Worm (Caenorhabditis elegans) whole organism, young adult: ENCODE measurements around the gene D2089.8.

Source experiments
- B0019.2 ChIP-seq: fragments of 200-800 bp; sonication (Bioruptor generic); conservative IDR thresholded peaks from 2 replicates; pipeline ENCODE4 v1.3.6; 2022; ENCODE audit warnings: missing genetic modification reagents, missing genetic modification characterization, missing compliant biosample characterization
- B0336.3 ChIP-seq: fragments of 200-800 bp; sonication (Bioruptor generic); IDR thresholded peaks from 2 replicates; pipeline ENCODE4 v1.3.6; 2022; ENCODE audit warnings: missing genetic modification characterization, missing compliant biosample characterization
- C17E4.6 ChIP-seq: fragments of 200-800 bp; sonication (Bioruptor generic); IDR thresholded peaks from 2 replicates; pipeline ENCODE4 v1.3.6; 2022; ENCODE audit warnings: missing genetic modification reagents, missing genetic modification characterization, missing compliant biosample characterization
- D2030.7 ChIP-seq: fragments of 200-800 bp; sonication (Bioruptor generic); IDR thresholded peaks from 2 replicates; pipeline ENCODE4 v1.3.6; 2022; ENCODE audit warnings: missing genetic modification reagents, missing genetic modification characterization, missing compliant biosample characterization
- F23B12.7 ChIP-seq: sonication (generic microtip); optimal IDR thresholded peaks from 2 replicates; lab custom pipeline; 2017; ENCODE audit warnings: missing genetic modification characterization, mild to moderate bottlenecking, missing compliant biosample characterization, antibody characterized with exemption, moderate library complexity; ENCODE audit not compliant: insufficient read depth
- F55B11.4 ChIP-seq: sonication (generic microtip); optimal IDR thresholded peaks from 2 replicates; lab custom pipeline; 2016; ENCODE audit warnings: missing compliant biosample characterization, missing genetic modification characterization, borderline replicate concordance; ENCODE audit not compliant: insufficient read depth
- K11D2.4 ChIP-seq: fragments of 200-800 bp; sonication (Bioruptor generic); IDR thresholded peaks from 2 replicates; pipeline ENCODE4 v1.3.6; 2022; ENCODE audit warnings: missing genetic modification reagents, missing genetic modification characterization, missing compliant biosample characterization
- akir-1 ChIP-seq: fragments of 200-800 bp; sonication (Bioruptor generic); optimal IDR thresholded peaks from 2 replicates; lab custom pipeline; 2018; ENCODE audit warnings: mild to moderate bottlenecking, missing genetic modification characterization, moderate library complexity, missing compliant biosample characterization
- bed-2 ChIP-seq: fragments of 200-800 bp; sonication (Bioruptor generic); IDR thresholded peaks from 2 replicates; pipeline ENCODE4 v1.3.6; 2022; ENCODE audit warnings: missing genetic modification reagents, missing genetic modification characterization, missing compliant biosample characterization
- ccch-3 ChIP-seq: fragments of 200-800 bp; sonication (Bioruptor generic); optimal IDR thresholded peaks from 2 replicates; lab custom pipeline; 2018; ENCODE audit warnings: mild to moderate bottlenecking, missing genetic modification characterization, missing compliant biosample characterization
- cebp-1 ChIP-seq, 2 experiments: fragments of 200-800 bp in 1 of 2; sonication (Bioruptor generic) in 1 of 2; sonication (generic microtip) in 1 of 2; IDR thresholded peaks in 1 of 2; optimal IDR thresholded peaks in 1 of 2; 2 replicates each; pipeline versions ENCODE4 v1.3.6 to Lab custom; 2017 to 2022; ENCODE audit warnings: missing compliant biosample characterization in 2 of 2, missing genetic modification characterization in 2 of 2, mild to moderate bottlenecking in 1 of 2, missing genetic modification reagents in 1 of 2, moderate library complexity in 1 of 2
- ceh-27 ChIP-seq: fragments of 200-800 bp; sonication (Bioruptor generic); optimal IDR thresholded peaks from 2 replicates; lab custom pipeline; 2018; ENCODE audit warnings: mild to moderate bottlenecking, missing genetic modification characterization, moderate library complexity, missing compliant biosample characterization
- ceh-58 ChIP-seq: fragments of 200-800 bp; sonication (Bioruptor generic); IDR thresholded peaks from 2 replicates; pipeline ENCODE4 v1.3.6; 2022; ENCODE audit warnings: missing genetic modification characterization, missing compliant biosample characterization
- ceh-91 ChIP-seq: fragments of 200-800 bp; sonication (Bioruptor generic); IDR thresholded peaks from 2 replicates; pipeline ENCODE4 v1.3.6; 2022; ENCODE audit warnings: missing genetic modification reagents, missing genetic modification characterization, missing compliant biosample characterization
- dpff-1 ChIP-seq: sonication (generic microtip); optimal IDR thresholded peaks from 2 replicates; lab custom pipeline; 2017; ENCODE audit warnings: mild to moderate bottlenecking, missing genetic modification characterization, missing compliant biosample characterization
- egl-18 ChIP-seq: fragments of 200-800 bp; sonication (Bioruptor generic); IDR thresholded peaks from 2 replicates; pipeline ENCODE4 v1.3.6; 2022; ENCODE audit warnings: missing genetic modification reagents, missing genetic modification characterization, missing compliant biosample characterization
- egl-44 ChIP-seq: fragments of 200-800 bp; sonication (Bioruptor generic); IDR thresholded peaks from 2 replicates; pipeline ENCODE4 v1.3.6; 2022; ENCODE audit warnings: missing genetic modification reagents, missing genetic modification characterization, missing compliant biosample characterization
- gei-17 ChIP-seq: fragments of 200-800 bp; sonication (Bioruptor generic); optimal IDR thresholded peaks from 2 replicates; lab custom pipeline; 2018; ENCODE audit warnings: mild to moderate bottlenecking, missing genetic modification characterization, missing compliant biosample characterization
- hlh-12 ChIP-seq: sonication (generic microtip); optimal IDR thresholded peaks from 2 replicates; lab custom pipeline; 2016; ENCODE audit warnings: missing genetic modification characterization, missing compliant biosample characterization
- lsl-1 ChIP-seq: fragments of 200-800 bp; sonication (Bioruptor generic); optimal IDR thresholded peaks from 2 replicates; lab custom pipeline; 2018; ENCODE audit warnings: mild to moderate bottlenecking, missing genetic modification characterization, moderate library complexity, missing compliant biosample characterization
- lsy-27 ChIP-seq: sonication (generic microtip); optimal IDR thresholded peaks from 2 replicates; lab custom pipeline; 2017; ENCODE audit warnings: missing genetic modification characterization, mild to moderate bottlenecking, missing compliant biosample characterization, antibody characterized with exemption, missing genotype, borderline replicate concordance; ENCODE audit not compliant: insufficient read depth
- madf-3 ChIP-seq: fragments of 200-800 bp; sonication (Bioruptor generic); IDR thresholded peaks from 2 replicates; pipeline ENCODE4 v1.3.6; 2022; ENCODE audit warnings: missing genetic modification reagents, missing genetic modification characterization, missing compliant biosample characterization
- madf-6 ChIP-seq: fragments of 200-800 bp; sonication (Bioruptor generic); IDR thresholded peaks from 2 replicates; pipeline ENCODE4 v1.3.6; 2022; ENCODE audit warnings: missing genetic modification reagents, missing genetic modification characterization, missing compliant biosample characterization
- mes-4 ChIP-seq: sonication (generic microtip); optimal IDR thresholded peaks from 2 replicates; lab custom pipeline; 2016; ENCODE audit warnings: missing genotype, missing genetic modification characterization, missing compliant biosample characterization
- nhr-179 ChIP-seq: sonication (generic microtip); optimal IDR thresholded peaks from 2 replicates; lab custom pipeline; 2016; ENCODE audit warnings: mild to moderate bottlenecking, missing genetic modification characterization, missing compliant biosample characterization
- nhr-80 ChIP-seq: sonication (generic microtip); optimal IDR thresholded peaks from 2 replicates; lab custom pipeline; 2016; ENCODE audit warnings: missing genetic modification characterization, missing compliant biosample characterization
- pbrm-1 ChIP-seq: fragments of 200-800 bp; sonication (Bioruptor generic); IDR thresholded peaks from 2 replicates; pipeline ENCODE4 v1.3.6; 2022; ENCODE audit warnings: missing genetic modification reagents, missing genetic modification characterization, missing compliant biosample characterization
- pha-4 ChIP-seq: fragments of 150-350 bp; sonication (generic microtip); optimal IDR thresholded peaks from 2 replicates; lab custom pipeline; 2014; ENCODE audit warnings: missing biosample characterization, missing genetic modification reagents, missing genetic modification characterization
- rpc-1 ChIP-seq, 2 experiments: fragments of 150-350 bp in 1 of 2; sonication (generic microtip) in 1 of 2; optimal IDR thresholded peaks; 2 replicates each; lab custom pipeline; 2014 to 2018; ENCODE audit warnings: missing biosample characterization in 1 of 2, missing genetic modification characterization in 1 of 2, missing genetic modification reagents in 1 of 2, missing genotype in 1 of 2
- snpc-1.1 ChIP-seq: sonication (generic microtip); optimal IDR thresholded peaks from 2 replicates; lab custom pipeline; 2017; ENCODE audit warnings: missing genetic modification characterization, mild to moderate bottlenecking, missing compliant biosample characterization, antibody characterized with exemption, moderate library complexity, missing genotype, missing genetic modification reagents; ENCODE audit not compliant: insufficient read depth
- zfh-2 ChIP-seq: fragments of 200-800 bp; sonication (Bioruptor generic); conservative IDR thresholded peaks from 2 replicates; pipeline ENCODE4 v1.3.6; 2022; ENCODE audit warnings: missing genetic modification reagents, missing genetic modification characterization, missing compliant biosample characterization
- ztf-25 ChIP-seq: fragments of 200-800 bp; sonication (Bioruptor generic); IDR thresholded peaks from 2 replicates; pipeline ENCODE4 v1.3.6; 2022; ENCODE audit warnings: missing genetic modification reagents, missing genetic modification characterization, missing compliant biosample characterization
- ztf-26 ChIP-seq: sonication (generic microtip); optimal IDR thresholded peaks from 2 replicates; lab custom pipeline; 2017; ENCODE audit warnings: missing genetic modification characterization, missing compliant biosample characterization

Gene D2089.8

ce11 chrII:10656395-10656794 lies 6.2 kb downstream of the D2089.8 start:
- TF ChIP-seq F23B12.7 (tag; lab: Kevin White, UChicago) (no peak), nhr-80 (tag; lab: Kevin White, UChicago) (peak; percentile 42)
- TF ChIP-seq, all 124 proteins: peak for 1

DNA sequence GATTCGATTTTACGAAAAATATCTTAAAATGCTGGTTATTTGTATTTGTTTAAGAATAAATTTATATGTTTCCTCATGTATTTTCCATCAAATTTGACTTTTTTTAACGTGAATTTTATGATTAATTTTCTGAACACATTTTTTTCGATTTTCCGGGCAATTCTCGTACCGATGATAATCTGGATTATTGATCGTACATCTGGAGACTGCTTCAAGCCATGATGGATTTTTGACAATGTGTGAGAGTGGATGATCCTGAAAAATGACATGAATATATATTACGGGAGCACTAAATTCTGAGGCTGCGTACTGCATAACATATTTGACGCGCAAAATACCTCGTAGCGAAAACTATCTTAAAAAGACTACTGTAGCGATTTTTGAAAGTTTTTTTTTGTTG lies 8.1 kb downstream of the D2089.8 start:
- no peak for TF ChIP-seq madf-3 (GFP tag; lab: Robert Waterston, UW)
- no peak for TF ChIP-seq rpc-1 (optimal IDR thresholded peaks at IDR 0.05; lab: Kevin White, UChicago)
- TF ChIP-seq rpc-1 (tag; optimal IDR thresholded peaks at IDR 0.05; lab: Kevin White, UChicago): no peak
- no peak for TF ChIP-seq ceh-58
- no peak for TF ChIP-seq ccch-3 (GFP tag; lab: Kevin White, UChicago)
- TF ChIP-seq hlh-12 (tag; lab: Kevin White, UChicago): no peak
- TF ChIP-seq egl-44 (GFP tag; lab: Robert Waterston, UW): no peak
- TF ChIP-seq nhr-179 (tag; lab: Kevin White, UChicago): no peak
- TF ChIP-seq C17E4.6 (GFP tag; lab: Robert Waterston, UW): no peak
- no peak for TF ChIP-seq K11D2.4 (GFP tag; lab: Robert Waterston, UW)
- no peak for TF ChIP-seq pbrm-1
- TF ChIP-seq ceh-91 (GFP tag; lab: Robert Waterston, UW): no peak
- no peak for TF ChIP-seq mes-4
- TF ChIP-seq pha-4 (tag; lab: Kevin White, UChicago): no peak

ce11 chrII:10653559-10653958 lies 9.0 kb downstream of the D2089.8 start:
- TF ChIP-seq egl-18 (GFP tag; lab: Robert Waterston, UW): no peak
- TF ChIP-seq snpc-1.1 (tag; lab: Kevin White, UChicago): no peak
- peak; percentile 72 for TF ChIP-seq nhr-80 (tag; lab: Kevin White, UChicago)
- TF ChIP-seq bed-2 (GFP tag; lab: Robert Waterston, UW): no peak
- no peak for TF ChIP-seq cebp-1 (GFP tag; IDR thresholded peaks at IDR 0.05; lab: Robert Waterston, UW)
- TF ChIP-seq cebp-1 (tag; optimal IDR thresholded peaks at IDR 0.05; lab: Kevin White, UChicago): no peak
- no peak for TF ChIP-seq ztf-26 (tag; lab: Kevin White, UChicago)
- no peak for TF ChIP-seq pbrm-1
- no peak for TF ChIP-seq F55B11.4 (tag; lab: Kevin White, UChicago)
- no peak for TF ChIP-seq ceh-27 (GFP tag; lab: Kevin White, UChicago)

ce11 chrII:10652112-10652511 lies 10.5 kb downstream of the D2089.8 start, which contains the start of gene nphp-1:
Gene nphp-1, minus strand, starts transcription at chrII:10652256.
- TF ChIP-seq K11D2.4 (GFP tag; lab: Robert Waterston, UW) (no peak), dpff-1 (tag; lab: Kevin White, UChicago) (no peak), gei-17 (GFP tag; lab: Kevin White, UChicago) (no peak), ceh-91 (GFP tag; lab: Robert Waterston, UW) (0 out of 2 replicates have a peak, but pooled peaks have one; percentile 23), akir-1 (GFP tag; lab: Kevin White, UChicago) (no peak), D2030.7 (GFP tag; lab: Robert Waterston, UW) (no peak), ztf-25 (0 out of 2 replicates have a peak, but pooled peaks have one; percentile 22), B0019.2 (GFP tag; lab: Robert Waterston, UW) (no peak), zfh-2 (GFP tag; lab: Robert Waterston, UW) (peak; percentile 50), B0336.3 (GFP tag; lab: Robert Waterston, UW) (peak; percentile 38; the same call in 1 of the 2 replicates), madf-6 (no peak), lsl-1 (GFP tag; lab: Kevin White, UChicago) (no peak), lsy-27 (tag; lab: Kevin White, UChicago) (no peak)
- TF ChIP-seq, all 124 proteins: peak for 4
